Worm (Caenorhabditis elegans): Measurements from ENCODE around the gene K11C4.1.

- no peak for TF ChIP-seq snpc-4 (tag; optimal IDR thresholded peaks at IDR 0.05)
- TF ChIP-seq nhr-12 (tag; optimal IDR thresholded peaks at IDR 0.05) = no peak
Measured at ce11 chrV:6935878-6936277, 39.1 kb downstream of the K11C4.1 start, which contains the start of gene Y57E12B.10.

All from whole organism, mixed stage, embryonic.